Worm (Caenorhabditis elegans): ENCODE results near the gene trm-1.

DNA sequence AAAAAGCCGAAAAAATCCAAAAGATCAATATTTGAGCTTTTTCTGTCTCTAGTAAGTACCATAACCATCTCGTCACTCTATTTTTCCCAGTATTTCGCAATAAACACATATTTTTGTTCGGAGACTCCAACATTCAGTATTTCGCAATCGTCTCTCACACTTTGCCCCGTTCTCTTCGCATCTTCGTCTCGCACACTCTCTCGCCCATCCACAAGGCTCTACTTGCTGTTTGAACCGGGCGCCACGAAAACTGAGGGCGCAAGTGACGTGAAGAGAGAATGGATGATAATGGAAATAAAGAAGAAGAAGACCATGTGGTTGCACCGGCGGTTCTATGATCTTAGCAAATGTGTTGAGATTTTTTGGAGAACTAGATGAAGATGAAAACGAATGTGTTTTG, 14.7 kb upstream of the trm-1 start:
- TF ChIP-seq klf-2 (GFP tag; conservative IDR thresholded peaks at IDR 0.05) (no peak), tab-1 (GFP tag; IDR thresholded peaks at IDR 0.05) (no peak), cog-1 (tag; optimal IDR thresholded peaks at IDR 0.05) (no peak), med-1 (GFP tag; optimal IDR thresholded peaks at IDR 0.05; ENCODE audit: insufficient read depth) (no peak)
